Fruit fly (Drosophila melanogaster) whole organism, embryonic: ENCODE data around the gene CG7601.

ENCODE experiments used
- B-H2 ChIP-seq: fragments of 200-800 bp; sonication (Bioruptor generic); optimal IDR thresholded peaks from 2 replicates; lab custom pipeline; 2018; ENCODE audit warnings: missing biosample characterization, mild to moderate bottlenecking, missing genetic modification characterization
- Bdp1 ChIP-seq: fragments of 200-800 bp; sonication (Bioruptor generic); optimal IDR thresholded peaks from 3 replicates; lab custom pipeline; 2016; ENCODE audit warnings: missing biosample characterization, missing genetic modification characterization
- CG1024 ChIP-seq: fragments of 200-800 bp; sonication (Bioruptor generic); IDR thresholded peaks from 2 replicates; pipeline ENCODE4 v1.3.6; 2022; ENCODE audit warnings: missing biosample characterization, missing genetic modification characterization
- CG10267 ChIP-seq: fragments of 200-800 bp; sonication (Bioruptor generic); optimal IDR thresholded peaks from 2 replicates; lab custom pipeline; 2018; ENCODE audit warnings: missing biosample characterization, mild to moderate bottlenecking, missing genetic modification characterization, moderate library complexity
- CG11085 ChIP-seq: fragments of 200-800 bp; sonication (Bioruptor generic); IDR thresholded peaks from 2 replicates; pipeline ENCODE4 v1.3.6; 2022; ENCODE audit warnings: missing biosample characterization, missing genetic modification characterization
- CG11247 ChIP-seq: fragments of 200-800 bp; sonication (Bioruptor generic); IDR thresholded peaks from 2 replicates; pipeline ENCODE4 v1.3.6; 2022; ENCODE audit warnings: missing biosample characterization, missing genetic modification characterization
- CG11695 ChIP-seq: fragments of 200-800 bp; sonication (Bioruptor generic); IDR thresholded peaks from 3 replicates; pipeline ENCODE4 v1.3.6; 2022; ENCODE audit warnings: missing biosample characterization, missing genetic modification characterization
- CG12219 ChIP-seq: fragments of 200-800 bp; sonication (Bioruptor generic); optimal IDR thresholded peaks from 3 replicates; lab custom pipeline; 2018; ENCODE audit warnings: missing biosample characterization, mild to moderate bottlenecking, missing genetic modification characterization
- CG13894 ChIP-seq: fragments of 200-800 bp; sonication (Bioruptor generic); optimal IDR thresholded peaks from 3 replicates; lab custom pipeline; 2018; ENCODE audit warnings: missing biosample characterization, mild to moderate bottlenecking, missing genetic modification characterization, moderate library complexity
- CG14014 ChIP-seq: fragments of 200-800 bp; sonication (Bioruptor generic); IDR thresholded peaks from 2 replicates; pipeline ENCODE4 v1.3.6; 2022; ENCODE audit warnings: missing biosample characterization, missing genetic modification characterization
- CG15479 ChIP-seq: fragments of 200-800 bp; sonication (Bioruptor generic); optimal IDR thresholded peaks from 3 replicates; lab custom pipeline; 2019; ENCODE audit warnings: missing biosample characterization, mild to moderate bottlenecking, missing genetic modification characterization, moderate library complexity
- CG18599 ChIP-seq: fragments of 200-800 bp; sonication (Bioruptor generic); optimal IDR thresholded peaks from 3 replicates; lab custom pipeline; 2017; ENCODE audit warnings: missing biosample characterization, missing genetic modification characterization, mild to moderate bottlenecking, moderate library complexity, missing genetic modification reagents
- CG2889 ChIP-seq: fragments of 200-800 bp; sonication (Bioruptor generic); IDR thresholded peaks from 3 replicates; pipeline ENCODE4 v1.3.6; 2022; ENCODE audit warnings: missing biosample characterization, missing genetic modification characterization
- CG3163 ChIP-seq: fragments of 200-800 bp; sonication (Bioruptor generic); optimal IDR thresholded peaks from 3 replicates; lab custom pipeline; 2016; ENCODE audit warnings: missing biosample characterization, missing genetic modification characterization
- CG32767 ChIP-seq: fragments of 200-800 bp; sonication (Bioruptor generic); IDR thresholded peaks from 2 replicates; pipeline ENCODE4 v1.3.6; 2022; ENCODE audit warnings: missing biosample characterization, missing genetic modification characterization
- CG3995 ChIP-seq: fragments of 200-800 bp; sonication (Bioruptor generic); optimal IDR thresholded peaks from 3 replicates; lab custom pipeline; 2016; ENCODE audit warnings: missing biosample characterization, missing genetic modification characterization
- CG4707 ChIP-seq: fragments of 200-800 bp; sonication (Bioruptor generic); optimal IDR thresholded peaks from 2 replicates; lab custom pipeline; 2018; ENCODE audit warnings: missing biosample characterization, mild to moderate bottlenecking, missing genetic modification characterization, moderate library complexity
- CG4854 ChIP-seq: fragments of 200-800 bp; sonication (Bioruptor generic); optimal IDR thresholded peaks from 2 replicates; lab custom pipeline; 2016; ENCODE audit warnings: missing biosample characterization, missing genetic modification characterization, inconsistent platforms
- CG6791 ChIP-seq: fragments of 200-800 bp; sonication (Bioruptor generic); IDR thresholded peaks from 3 replicates; pipeline ENCODE4 v1.3.6; 2022; ENCODE audit warnings: missing biosample characterization, missing genetic modification characterization; ENCODE audit not compliant: partially characterized antibody
- CG7372 ChIP-seq: fragments of 200-800 bp; sonication (Bioruptor generic); IDR thresholded peaks from 2 replicates; pipeline ENCODE4 v1.3.6; 2022; ENCODE audit warnings: missing biosample characterization, missing genetic modification characterization
- Dbx ChIP-seq: fragments of 200-800 bp; sonication (Bioruptor generic); IDR thresholded peaks from 3 replicates; pipeline ENCODE4 v1.3.6; 2022; ENCODE audit warnings: missing biosample characterization, missing genetic modification characterization
- Dref ChIP-seq: fragments of 200-800 bp; sonication (Bioruptor generic); IDR thresholded peaks from 2 replicates; pipeline ENCODE4 v1.3.6; 2022; ENCODE audit warnings: missing biosample characterization, missing genetic modification characterization
- Elba2 ChIP-seq: fragments of 200-800 bp; sonication (Bioruptor generic); optimal IDR thresholded peaks from 3 replicates; lab custom pipeline; 2016; ENCODE audit warnings: missing biosample characterization, missing genetic modification characterization
- GATAe ChIP-seq: fragments of 200-800 bp; sonication (Bioruptor generic); conservative IDR thresholded peaks from 2 replicates; pipeline ENCODE4 v1.3.6; 2022; ENCODE audit warnings: missing biosample characterization, missing genetic modification characterization
- Hr39 ChIP-seq: fragments of >200 bp; optimal IDR thresholded peaks from 2 replicates; lab custom pipeline; 2017
- Hr51 ChIP-seq, 2 experiments: fragments of 200-800 bp; sonication (Bioruptor generic); optimal IDR thresholded peaks; 2 replicates in 1 of 2; 3 replicates in 1 of 2; lab custom pipeline; 2016 to 2018; ENCODE audit warnings: missing biosample characterization in 2 of 2, missing genetic modification characterization in 2 of 2, mild to moderate bottlenecking in 1 of 2, moderate library complexity in 1 of 2
- Jarid2 ChIP-seq: fragments of 200-800 bp; sonication (Bioruptor generic); optimal IDR thresholded peaks from 3 replicates; lab custom pipeline; 2017; ENCODE audit warnings: mild to moderate bottlenecking, missing biosample characterization, missing genetic modification reagents, missing genetic modification characterization
- Lim3 ChIP-seq: fragments of 200-800 bp; sonication (Bioruptor generic); IDR thresholded peaks from 2 replicates; pipeline ENCODE4 v1.3.6; 2022; ENCODE audit warnings: missing biosample characterization, missing genetic modification characterization
- PHDP ChIP-seq: fragments of 200-800 bp; sonication (Bioruptor generic); optimal IDR thresholded peaks from 3 replicates; lab custom pipeline; 2018; ENCODE audit warnings: missing biosample characterization, mild to moderate bottlenecking, missing genetic modification characterization, moderate library complexity
- Sox102F ChIP-seq: fragments of 200-800 bp; sonication (Bioruptor generic); optimal IDR thresholded peaks from 2 replicates; lab custom pipeline; 2018; ENCODE audit warnings: missing biosample characterization, mild to moderate bottlenecking, missing genetic modification characterization, moderate library complexity
- aop ChIP-seq: fragments of 200-800 bp; sonication (Bioruptor generic); IDR thresholded peaks from 2 replicates; pipeline ENCODE4 v1.3.6; 2022; ENCODE audit warnings: missing biosample characterization, missing genetic modification characterization
- ato ChIP-seq: fragments of 200-800 bp; sonication (Bioruptor generic); IDR thresholded peaks from 2 replicates; pipeline ENCODE4 v1.3.6; 2022; ENCODE audit warnings: missing biosample characterization, missing genetic modification characterization; ENCODE audit not compliant: partially characterized antibody
- dati ChIP-seq: fragments of 200-800 bp; sonication (Bioruptor generic); IDR thresholded peaks from 2 replicates; pipeline ENCODE4 v1.3.6; 2022; ENCODE audit warnings: missing biosample characterization, missing genetic modification characterization
- fd96Cb ChIP-seq: fragments of 200-800 bp; sonication (Bioruptor generic); optimal IDR thresholded peaks from 2 replicates; lab custom pipeline; 2018; ENCODE audit warnings: missing biosample characterization, mild to moderate bottlenecking, missing genetic modification characterization, moderate library complexity
- fu2 ChIP-seq: fragments of 200-800 bp; sonication (Bioruptor generic); optimal IDR thresholded peaks from 2 replicates; lab custom pipeline; 2016; ENCODE audit warnings: missing biosample characterization, missing genetic modification characterization
- gce ChIP-seq: fragments of 200-800 bp; sonication (Bioruptor generic); IDR thresholded peaks from 3 replicates; pipeline ENCODE4 v1.3.6; 2022; ENCODE audit warnings: missing biosample characterization, missing genetic modification characterization
- grn ChIP-seq: fragments of 200-800 bp; sonication (Bioruptor generic); optimal IDR thresholded peaks from 3 replicates; lab custom pipeline; 2017; ENCODE audit warnings: missing biosample characterization, missing genetic modification characterization
- hbn ChIP-seq: fragments of 200-800 bp; sonication (Bioruptor generic); IDR thresholded peaks from 2 replicates; pipeline ENCODE4 v1.3.6; 2022; ENCODE audit warnings: missing biosample characterization, missing genetic modification characterization; ENCODE audit not compliant: partially characterized antibody
- onecut ChIP-seq: fragments of 200-800 bp; sonication (Bioruptor generic); IDR thresholded peaks from 2 replicates; pipeline ENCODE4 v1.3.6; 2022; ENCODE audit warnings: missing biosample characterization, missing genetic modification characterization
- p53 ChIP-seq: fragments of 200-800 bp; sonication (Bioruptor generic); optimal IDR thresholded peaks from 2 replicates; lab custom pipeline; 2016; ENCODE audit warnings: missing biosample characterization, missing genetic modification characterization
- pnt ChIP-seq: fragments of 200-800 bp; sonication (Bioruptor generic); optimal IDR thresholded peaks from 3 replicates; lab custom pipeline; 2016; ENCODE audit warnings: missing biosample characterization, missing genetic modification characterization
- rib ChIP-seq: fragments of 200-800 bp; sonication (Bioruptor generic); IDR thresholded peaks from 2 replicates; pipeline ENCODE4 v1.3.6; 2022; ENCODE audit warnings: missing biosample characterization, missing genetic modification characterization
- scrt ChIP-seq: fragments of 200-800 bp; sonication (Bioruptor generic); optimal IDR thresholded peaks from 2 replicates; lab custom pipeline; 2018; ENCODE audit warnings: missing biosample characterization, mild to moderate bottlenecking, missing genetic modification characterization, moderate library complexity
- sqz ChIP-seq: fragments of 200-800 bp; sonication (Bioruptor generic); optimal IDR thresholded peaks from 3 replicates; lab custom pipeline; 2018; ENCODE audit warnings: missing biosample characterization, mild to moderate bottlenecking, missing genetic modification characterization
- sug ChIP-seq: fragments of 200-800 bp; optimal IDR thresholded peaks from 2 replicates; lab custom pipeline; 2019; ENCODE audit warnings: missing biosample characterization, mild to moderate bottlenecking, missing genetic modification characterization, moderate library complexity
- tna ChIP-seq: fragments of 200-800 bp; sonication (Bioruptor generic); IDR thresholded peaks from 2 replicates; pipeline ENCODE4 v1.3.6; 2022; ENCODE audit warnings: missing biosample characterization, missing genetic modification characterization; ENCODE audit not compliant: partially characterized antibody
- trem ChIP-seq: fragments of 200-800 bp; optimal IDR thresholded peaks from 3 replicates; lab custom pipeline; 2019; ENCODE audit warnings: missing biosample characterization, mild to moderate bottlenecking, missing genetic modification characterization, moderate library complexity
- twi ChIP-seq: fragments of 200-800 bp; optimal IDR thresholded peaks from 2 replicates; lab custom pipeline; 2019; ENCODE audit warnings: missing biosample characterization, mild to moderate bottlenecking, missing genetic modification characterization, moderate library complexity
- tx ChIP-seq: fragments of 200-800 bp; sonication (Bioruptor generic); optimal IDR thresholded peaks from 2 replicates; lab custom pipeline; 2016; ENCODE audit warnings: missing biosample characterization, missing genetic modification characterization
- zen ChIP-seq: fragments of 200-800 bp; sonication (Bioruptor generic); optimal IDR thresholded peaks from 3 replicates; lab custom pipeline; 2018; ENCODE audit warnings: missing biosample characterization, mild to moderate bottlenecking, missing genetic modification characterization, moderate library complexity
- zf30C ChIP-seq: fragments of 200-800 bp; sonication (Bioruptor generic); optimal IDR thresholded peaks from 3 replicates; lab custom pipeline; 2018; ENCODE audit warnings: missing biosample characterization, mild to moderate bottlenecking, missing genetic modification characterization

CG7601 gene

DNA sequence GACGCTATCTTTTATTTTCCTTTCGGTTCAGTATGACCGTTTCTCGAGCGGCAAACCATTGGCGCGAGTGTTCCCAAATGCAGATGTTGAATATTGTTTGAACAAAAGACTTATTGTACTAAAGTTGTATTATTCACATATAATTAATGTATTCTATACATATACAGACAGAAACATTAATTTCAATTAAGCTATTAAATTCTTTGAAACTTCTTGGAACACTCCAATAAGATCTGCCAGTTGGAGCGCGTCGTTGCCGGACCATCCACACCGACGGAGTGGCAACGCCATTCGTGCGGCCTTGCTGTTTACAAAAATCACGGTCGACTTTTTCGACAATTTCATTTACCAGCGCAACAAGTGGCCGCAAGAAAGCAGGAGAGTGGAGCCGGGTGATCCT, 8.5 kb upstream of the CG7601 start, which contains the start of the genes Wdr24 and IntS11 (continued):
- TF ChIP-seq CG4707 (GFP tag; lab: Kevin White, UChicago) (no peak), CG7372 (GFP tag; lab: Robert Waterston, UW) (peak; percentile 93), Dref (GFP tag; lab: Robert Waterston, UW) (peak; percentile 43), zen (tag; lab: Kevin White, UChicago) (peak; percentile 59), GATAe (GFP tag; lab: Robert Waterston, UW) (peak; percentile 94), CG1024 (GFP tag; lab: Robert Waterston, UW) (peak; percentile 59; the same call in 1 of the 2 replicates), CG15479 (GFP tag; lab: Kevin White, UChicago) (no peak), rib (GFP tag; lab: Robert Waterston, UW) (peak; percentile 91), zf30C (GFP tag; lab: Kevin White, UChicago) (no peak), PHDP (tag; lab: Kevin White, UChicago) (peak; percentile 83), fu2 (peak; percentile 69), CG18599 (peak; percentile 84), sqz (GFP tag; lab: Kevin White, UChicago) (no peak), p53 (GFP tag; lab: Kevin White, UChicago) (no peak), CG11247 (GFP tag; lab: Robert Waterston, UW) (peak; percentile 92), CG11695 (GFP tag; lab: Robert Waterston, UW) (peak; percentile 72; the same call in 2 of the 3 replicates), Hr39 (lab: Kevin White, UChicago) (no peak), sug (peak; percentile 89), tna (no peak), Elba2 (GFP tag; lab: Kevin White, UChicago) (peak; percentile 92), CG11085 (GFP tag; lab: Robert Waterston, UW) (peak; percentile 92), Sox102F (peak; percentile 82), scrt (GFP tag; lab: Kevin White, UChicago) (peak; percentile 77), gce (GFP tag; lab: Robert Waterston, UW) (peak; percentile 42; the same call in 1 of the 3 replicates), hbn (GFP tag; lab: Robert Waterston, UW) (no peak), twi (tag; lab: Kevin White, UChicago) (peak; percentile 71), CG13894 (tag; lab: Kevin White, UChicago) (no peak), Jarid2 (GFP tag; lab: Kevin White, UChicago) (no peak), tx (GFP tag; lab: Kevin White, UChicago) (peak; percentile 60), CG2889 (peak; percentile 84), trem (tag; lab: Kevin White, UChicago) (peak; percentile 73), CG32767 (GFP tag; lab: Robert Waterston, UW) (peak; percentile 75), aop (GFP tag; lab: Robert Waterston, UW) (peak; percentile 14; the same call in 1 of the 2 replicates), dati (GFP tag; lab: Robert Waterston, UW) (0 out of 2 replicates have a peak, but pooled peaks have one; percentile 39), grn (peak; percentile 47), CG6791 (no peak), CG4854 (GFP tag; lab: Kevin White, UChicago) (peak; percentile 58), Lim3 (GFP tag; lab: Robert Waterston, UW) (peak; percentile 64), onecut (GFP tag; lab: Robert Waterston, UW) (peak; percentile 23), CG12219 (GFP tag; lab: Kevin White, UChicago) (no peak), fd96Cb (peak; percentile 75), pnt (GFP tag; lab: Kevin White, UChicago) (peak; percentile 61), ato (GFP tag; lab: Robert Waterston, UW) (no peak), Dbx (GFP tag; lab: Robert Waterston, UW) (peak; percentile 96), Hr51 (GFP tag; optimal IDR thresholded peaks at IDR 0.05; lab: Kevin White, UChicago) (peak in 1 of 2 experiments; percentile 61), CG3995 (peak; percentile 86), B-H2 (GFP tag; lab: Kevin White, UChicago) (peak; percentile 74), CG3163 (GFP tag; lab: Kevin White, UChicago) (no peak), CG10267 (tag; lab: Kevin White, UChicago) (peak; percentile 68), CG14014 (GFP tag; lab: Robert Waterston, UW) (peak; percentile 94), Bdp1 (GFP tag; lab: Kevin White, UChicago) (peak; percentile 44)
